Worm (Caenorhabditis elegans): ENCODE results near the gene F19B10.1.

ce11 chrII:3659776-3660175 lies 23.2 kb upstream of the F19B10.1 start, which contains the start of gene F19B10.4:
- TF ChIP-seq snpc-4 (tag; optimal IDR thresholded peaks at IDR 0.05): no peak
- TF ChIP-seq fkh-2 (tag; optimal IDR thresholded peaks at IDR 0.05): no peak
- TF ChIP-seq nhr-237 (tag; optimal IDR thresholded peaks at IDR 0.05): no peak
- no peak for TF ChIP-seq elt-3 (tag; optimal IDR thresholded peaks at IDR 0.05)
- no peak for TF ChIP-seq ceh-82 (tag; optimal IDR thresholded peaks at IDR 0.05)
- TF ChIP-seq mdl-1 (tag; optimal IDR thresholded peaks at IDR 0.05): no peak

Measured in whole organism, L3 larva.